Fruit fly (Drosophila melanogaster): Measurements from ENCODE around the gene Ada1-1.

dm6 chr2L:12002922-12003791 is 6.5 kb downstream of the Ada1-1 start:
- TF ChIP-seq Myc (optimal IDR thresholded peaks at IDR 0.05) (no peak), CG32264 (GFP tag; optimal IDR thresholded peaks at IDR 0.05) (no peak), Dfd (GFP tag; optimal IDR thresholded peaks at IDR 0.05) (peak; percentile 8), pan (optimal IDR thresholded peaks at IDR 0.05) (no peak), usp (GFP tag; optimal IDR thresholded peaks at IDR 0.05) (no peak), psq (GFP tag; optimal IDR thresholded peaks at IDR 0.05) (peak; percentile 0), CG9705 (GFP tag; optimal IDR thresholded peaks at IDR 0.05) (no peak), Abd-B (GFP tag; optimal IDR thresholded peaks at IDR 0.05) (no peak), h (GFP tag; optimal IDR thresholded peaks at IDR 0.05) (peak; percentile 88), ey (GFP tag; optimal IDR thresholded peaks at IDR 0.05) (no peak), CrebA (GFP tag; optimal IDR thresholded peaks at IDR 0.05; ENCODE audit: borderline replicate concordance) (no peak), N (GFP tag; optimal IDR thresholded peaks at IDR 0.05) (no peak)

Measured in whole organism, wandering third instar larva.